Worm (Caenorhabditis elegans) whole organism, L3 larva: ENCODE results near the gene F15B9.8.

Source experiments
- R02D3.7 ChIP-seq: fragments of 150-350 bp; optimal IDR thresholded peaks from 2 replicates; lab custom pipeline; 2014; ENCODE audit warnings: missing biosample characterization, missing genetic modification characterization
- ZK546.5 ChIP-seq: sonication (generic microtip); optimal IDR thresholded peaks from 2 replicates; lab custom pipeline; 2017; ENCODE audit warnings: missing biosample characterization, missing genetic modification characterization
- aly-2 ChIP-seq: fragments of 150-350 bp; optimal IDR thresholded peaks from 2 replicates; lab custom pipeline; 2014; ENCODE audit warnings: missing biosample characterization, missing genetic modification characterization
- ama-1 ChIP-seq: fragments of 150-350 bp; optimal IDR thresholded peaks from 2 replicates; lab custom pipeline; 2018
- ceh-16 ChIP-seq: sonication (generic microtip); optimal IDR thresholded peaks from 2 replicates; lab custom pipeline; 2017; ENCODE audit warnings: missing biosample characterization, missing genetic modification characterization
- ceh-28 ChIP-seq: fragments of 150-350 bp; optimal IDR thresholded peaks from 2 replicates; lab custom pipeline; 2014; ENCODE audit warnings: missing biosample characterization, missing genetic modification reagents, missing genetic modification characterization
- ceh-82 ChIP-seq: fragments of 150-350 bp; optimal IDR thresholded peaks from 2 replicates; lab custom pipeline; 2014; ENCODE audit warnings: missing biosample characterization, missing genetic modification characterization
- ceh-9 ChIP-seq: sonication (generic microtip); optimal IDR thresholded peaks from 2 replicates; lab custom pipeline; 2018; ENCODE audit warnings: missing biosample characterization, missing genetic modification characterization
- daf-12 ChIP-seq: fragments of 150-350 bp; optimal IDR thresholded peaks from 2 replicates; lab custom pipeline; 2014; ENCODE audit warnings: missing biosample characterization, missing genetic modification reagents, missing genetic modification characterization
- egl-27 ChIP-seq: sonication (generic microtip); optimal IDR thresholded peaks from 4 replicates; lab custom pipeline; 2017; ENCODE audit warnings: missing biosample characterization, missing genetic modification reagents, missing genetic modification characterization
- egl-5 ChIP-seq: fragments of 150-350 bp; optimal IDR thresholded peaks from 2 replicates; lab custom pipeline; 2017; ENCODE audit warnings: missing biosample characterization, missing genetic modification reagents, missing genetic modification characterization, inconsistent platforms
- elt-1 ChIP-seq: fragments of 150-350 bp; optimal IDR thresholded peaks from 2 replicates; lab custom pipeline; 2014; ENCODE audit warnings: missing biosample characterization, missing genetic modification characterization
- elt-2 ChIP-seq: sonication (generic microtip); optimal IDR thresholded peaks from 2 replicates; lab custom pipeline; 2016; ENCODE audit warnings: missing genetic modification reagents, mild to moderate bottlenecking, missing genetic modification characterization, missing compliant biosample characterization
- elt-3 ChIP-seq, 3 experiments: fragments of 150-350 bp in 1 of 3; sonication (generic microtip) in 2 of 3; optimal IDR thresholded peaks; 2 replicates in 2 of 3; 4 replicates in 1 of 3; lab custom pipeline; 2014 to 2017; ENCODE audit warnings: missing biosample characterization in 3 of 3, missing genetic modification characterization in 3 of 3
- eor-1 ChIP-seq, 2 experiments: fragments of 150-350 bp; optimal IDR thresholded peaks; 2 replicates each; lab custom pipeline; 2014 to 2018; ENCODE audit warnings: missing biosample characterization in 2 of 2, missing genetic modification characterization in 2 of 2
- fkh-10 ChIP-seq: sonication (generic microtip); optimal IDR thresholded peaks from 2 replicates; lab custom pipeline; 2017; ENCODE audit warnings: missing biosample characterization, missing genetic modification reagents, missing genetic modification characterization
- fkh-2 ChIP-seq: fragments of 150-350 bp; optimal IDR thresholded peaks from 2 replicates; lab custom pipeline; 2014; ENCODE audit warnings: missing biosample characterization, missing genetic modification reagents, missing genetic modification characterization
- fos-1 ChIP-seq: fragments of 150-350 bp; optimal IDR thresholded peaks from 2 replicates; lab custom pipeline; 2014; ENCODE audit warnings: missing biosample characterization, missing genetic modification characterization
- hmg-11 ChIP-seq: sonication (generic microtip); optimal IDR thresholded peaks from 2 replicates; lab custom pipeline; 2016; ENCODE audit warnings: missing genetic modification characterization, missing compliant biosample characterization
- jun-1 ChIP-seq: fragments of 150-350 bp; optimal IDR thresholded peaks from 2 replicates; lab custom pipeline; 2014; ENCODE audit warnings: missing biosample characterization, missing genetic modification reagents, missing genetic modification characterization
- lin-15B ChIP-seq: fragments of 150-350 bp; optimal IDR thresholded peaks from 2 replicates; lab custom pipeline; 2014; ENCODE audit warnings: missing biosample characterization, missing genetic modification characterization
- lin-39 ChIP-seq: fragments of 150-350 bp; optimal IDR thresholded peaks from 2 replicates; lab custom pipeline; 2018; ENCODE audit warnings: missing biosample characterization, missing genetic modification reagents, missing genetic modification characterization
- lsy-12 ChIP-seq: sonication (generic microtip); optimal IDR thresholded peaks from 2 replicates; lab custom pipeline; 2016; ENCODE audit warnings: mild to moderate bottlenecking, missing genetic modification characterization, missing compliant biosample characterization
- mdl-1 ChIP-seq: fragments of 150-350 bp; optimal IDR thresholded peaks from 2 replicates; lab custom pipeline; 2014; ENCODE audit warnings: missing biosample characterization, missing genetic modification characterization
- mml-1 ChIP-seq: fragments of 150-350 bp; sonication (generic microtip); optimal IDR thresholded peaks from 3 replicates; lab custom pipeline; 2014; ENCODE audit warnings: missing biosample characterization, missing genetic modification characterization
- nfya-1 ChIP-seq: sonication (generic microtip); optimal IDR thresholded peaks from 2 replicates; lab custom pipeline; 2017; ENCODE audit warnings: missing genetic modification characterization, mild to moderate bottlenecking, missing compliant biosample characterization, antibody characterized with exemption, moderate library complexity; ENCODE audit not compliant: insufficient read depth
- nhr-11 ChIP-seq: fragments of 150-350 bp; optimal IDR thresholded peaks from 2 replicates; lab custom pipeline; 2014; ENCODE audit warnings: missing biosample characterization, missing genetic modification characterization
- nhr-12 ChIP-seq: fragments of 150-350 bp; optimal IDR thresholded peaks from 2 replicates; lab custom pipeline; 2014; ENCODE audit warnings: missing biosample characterization, missing genetic modification characterization
- nhr-23 ChIP-seq: fragments of 150-350 bp; optimal IDR thresholded peaks from 2 replicates; lab custom pipeline; 2014; ENCODE audit warnings: missing biosample characterization, missing genetic modification reagents, missing genetic modification characterization
- nhr-237 ChIP-seq: fragments of 150-350 bp; optimal IDR thresholded peaks from 2 replicates; lab custom pipeline; 2014; ENCODE audit warnings: missing biosample characterization, missing genetic modification characterization
- nhr-25 ChIP-seq: sonication (generic microtip); optimal IDR thresholded peaks from 2 replicates; lab custom pipeline; 2017; ENCODE audit warnings: missing biosample characterization, missing genetic modification characterization
- nhr-28 ChIP-seq: fragments of 150-350 bp; optimal IDR thresholded peaks from 2 replicates; lab custom pipeline; 2014; ENCODE audit warnings: missing biosample characterization, missing genetic modification characterization
- nhr-43 ChIP-seq: sonication (generic microtip); optimal IDR thresholded peaks from 2 replicates; lab custom pipeline; 2016; ENCODE audit warnings: mild to moderate bottlenecking, missing genetic modification characterization, missing compliant biosample characterization; ENCODE audit not compliant: poor library complexity, severe bottlenecking
- nhr-67 ChIP-seq: fragments of 150-350 bp; optimal IDR thresholded peaks from 2 replicates; lab custom pipeline; 2014; ENCODE audit warnings: missing biosample characterization, missing genetic modification characterization
- nhr-76 ChIP-seq: fragments of 150-350 bp; sonication (generic microtip); optimal IDR thresholded peaks from 5 replicates; lab custom pipeline; 2014; ENCODE audit warnings: missing biosample characterization, missing genetic modification characterization
- nhr-77 ChIP-seq: fragments of 150-350 bp; optimal IDR thresholded peaks from 2 replicates; lab custom pipeline; 2014; ENCODE audit warnings: missing biosample characterization, missing genetic modification characterization
- pha-4 ChIP-seq: fragments of 150-350 bp; optimal IDR thresholded peaks from 2 replicates; lab custom pipeline; 2014; ENCODE audit warnings: missing biosample characterization, missing genetic modification reagents, missing genetic modification characterization
- pqm-1 ChIP-seq: fragments of 150-350 bp; optimal IDR thresholded peaks from 2 replicates; lab custom pipeline; 2017; ENCODE audit warnings: missing biosample characterization, missing genetic modification characterization, inconsistent platforms
- sea-2 ChIP-seq: fragments of 150-350 bp; sonication (generic microtip); optimal IDR thresholded peaks from 4 replicates; lab custom pipeline; 2014; ENCODE audit warnings: missing biosample characterization, missing genetic modification reagents, missing genetic modification characterization
- skn-1 ChIP-seq: fragments of 150-350 bp; optimal IDR thresholded peaks from 2 replicates; lab custom pipeline; 2014; ENCODE audit warnings: missing biosample characterization, missing genetic modification characterization
- snpc-4 ChIP-seq: fragments of 150-350 bp; optimal IDR thresholded peaks from 2 replicates; lab custom pipeline; 2014; ENCODE audit warnings: missing biosample characterization, missing genetic modification characterization
- tbx-2 ChIP-seq: sonication (generic microtip); optimal IDR thresholded peaks from 2 replicates; lab custom pipeline; 2016; ENCODE audit warnings: mild to moderate bottlenecking, missing genetic modification characterization, missing compliant biosample characterization
- unc-39 ChIP-seq: sonication (generic microtip); optimal IDR thresholded peaks from 4 replicates; lab custom pipeline; 2017; ENCODE audit warnings: missing biosample characterization, missing genetic modification characterization
- unc-62 ChIP-seq: fragments of 150-350 bp; sonication (generic microtip); optimal IDR thresholded peaks from 4 replicates; lab custom pipeline; 2014; ENCODE audit warnings: missing biosample characterization, missing genetic modification reagents, missing genetic modification characterization
- zag-1 ChIP-seq: fragments of 150-350 bp; optimal IDR thresholded peaks from 2 replicates; lab custom pipeline; 2014; ENCODE audit warnings: missing biosample characterization, missing genetic modification characterization
- ztf-11 ChIP-seq: fragments of 150-350 bp; optimal IDR thresholded peaks from 2 replicates; lab custom pipeline; 2014; ENCODE audit warnings: missing biosample characterization, missing genetic modification characterization
- ztf-4 ChIP-seq: fragments of 150-350 bp; optimal IDR thresholded peaks from 2 replicates; lab custom pipeline; 2014; ENCODE audit warnings: missing biosample characterization, missing genetic modification characterization

F15B9.8 gene

DNA sequence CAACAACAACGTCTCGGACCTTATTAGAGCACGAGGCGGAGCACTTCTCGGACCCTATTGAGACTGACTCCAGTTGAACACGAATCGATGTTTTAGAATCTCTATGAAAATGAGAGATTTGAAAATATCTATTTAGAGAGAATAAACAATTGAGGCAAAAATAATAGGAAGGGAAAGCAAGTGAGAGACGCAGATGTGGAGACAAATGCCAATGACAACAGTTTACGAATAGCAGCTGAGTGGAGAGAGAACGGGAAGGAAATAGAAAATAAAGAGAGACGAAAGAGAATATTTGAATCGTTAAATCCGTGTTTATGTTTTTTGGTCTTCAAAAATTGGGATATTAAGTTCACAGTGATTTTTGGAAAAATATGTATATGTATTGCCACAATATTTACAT, 21.5 kb downstream of the F15B9.8 start:
- peak; percentile 25 for TF ChIP-seq elt-2 (tag; lab: Kevin White, UChicago)
- no peak for TF ChIP-seq daf-12 (tag; lab: Kevin White, UChicago)
- TF ChIP-seq snpc-4: no peak
- TF ChIP-seq hmg-11 (tag; lab: Kevin White, UChicago): no peak
- no peak for TF ChIP-seq egl-27 (tag; lab: Kevin White, UChicago)
- TF ChIP-seq R02D3.7: no peak
- TF ChIP-seq jun-1: no peak
- peak; percentile 58 for TF ChIP-seq nfya-1 (tag; lab: Kevin White, UChicago)
- TF ChIP-seq nhr-77: no peak
- no peak for TF ChIP-seq zag-1 (tag; lab: Kevin White, UChicago)
- TF ChIP-seq mdl-1 (tag; lab: Kevin White, UChicago): no peak
- TF ChIP-seq unc-62 (GFP tag; lab: Kevin White, UChicago): no peak
- TF ChIP-seq sea-2 (GFP tag; lab: Kevin White, UChicago): no peak
- TF ChIP-seq ama-1 (lab: Kevin White, UChicago): no peak
- TF ChIP-seq fkh-10 (GFP tag; lab: Kevin White, UChicago): no peak
- TF ChIP-seq nhr-11 (tag; lab: Kevin White, UChicago): no peak
- no peak for TF ChIP-seq nhr-67 (tag; lab: Kevin White, UChicago)
- no peak for TF ChIP-seq elt-3 (tag; optimal IDR thresholded peaks at IDR 0.05; lab: Kevin White, UChicago)
- no peak for TF ChIP-seq mml-1 (tag; lab: Kevin White, UChicago)
- TF ChIP-seq nhr-12 (tag; lab: Kevin White, UChicago): no peak
- no peak for TF ChIP-seq eor-1 (tag; optimal IDR thresholded peaks at IDR 0.05; lab: Kevin White, UChicago)
- no peak for TF ChIP-seq skn-1 (tag; lab: Kevin White, UChicago)
- no peak for TF ChIP-seq lsy-12 (tag; lab: Kevin White, UChicago)
- peak; percentile 14 for TF ChIP-seq ceh-28
- no peak for TF ChIP-seq tbx-2 (tag; lab: Kevin White, UChicago)
- TF ChIP-seq lin-15B (tag; lab: Kevin White, UChicago): no peak
- TF ChIP-seq pha-4 (tag; lab: Kevin White, UChicago): peak; percentile 2
- no peak for TF ChIP-seq nhr-28 (tag; lab: Kevin White, UChicago)
- TF ChIP-seq ceh-16: no peak
- TF ChIP-seq nhr-237 (tag; lab: Kevin White, UChicago): no peak
- no peak for TF ChIP-seq ztf-11 (tag; lab: Kevin White, UChicago)
- TF ChIP-seq fkh-2: no peak
- TF ChIP-seq nhr-76: no peak
- TF ChIP-seq nhr-25 (tag; lab: Kevin White, UChicago): peak; percentile 1
- peak; percentile 23 for TF ChIP-seq egl-5
- TF ChIP-seq ceh-9: no peak
- no peak for TF ChIP-seq elt-1 (tag; lab: Kevin White, UChicago)
- no peak for TF ChIP-seq fos-1
- TF ChIP-seq nhr-43: no peak
- TF ChIP-seq, all 47 proteins: peak for 6

DNA sequence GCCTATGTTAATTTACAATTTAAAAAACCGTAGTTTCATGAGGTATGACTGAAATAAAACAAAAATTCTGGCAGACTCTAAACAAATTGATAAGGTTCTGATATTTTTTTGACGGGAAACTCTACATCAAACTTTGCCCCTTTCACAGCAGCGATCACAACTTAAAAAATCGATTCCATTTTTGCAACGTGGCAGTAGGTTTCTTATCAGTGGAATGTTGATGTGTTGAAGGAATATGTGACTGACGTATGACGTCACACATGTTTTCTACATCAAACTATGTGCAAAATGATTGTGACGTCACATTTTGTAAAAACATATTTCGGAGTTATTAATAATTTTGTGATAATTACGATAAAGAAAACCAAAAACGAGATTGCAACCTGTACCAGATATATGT, 23.5 kb downstream of the F15B9.8 start:
- TF ChIP-seq ZK546.5 (tag; lab: Kevin White, UChicago) (no peak), daf-12 (tag; lab: Kevin White, UChicago) (no peak), nhr-28 (tag; lab: Kevin White, UChicago) (no peak), aly-2 (tag; lab: Kevin White, UChicago) (no peak), nhr-77 (no peak), pha-4 (tag; lab: Kevin White, UChicago) (peak; percentile 15), eor-1 (tag; optimal IDR thresholded peaks at IDR 0.05; lab: Kevin White, UChicago) (no peak), nhr-23 (tag; lab: Kevin White, UChicago) (no peak), elt-3 (tag; optimal IDR thresholded peaks at IDR 0.05; lab: Kevin White, UChicago) (no peak), ceh-82 (tag; lab: Kevin White, UChicago) (no peak), lin-39 (tag; lab: Kevin White, UChicago) (no peak), zag-1 (tag; lab: Kevin White, UChicago) (no peak), nhr-12 (tag; lab: Kevin White, UChicago) (no peak), mml-1 (tag; lab: Kevin White, UChicago) (no peak), jun-1 (peak; percentile 26), ztf-4 (tag; lab: Kevin White, UChicago) (no peak), nhr-11 (tag; lab: Kevin White, UChicago) (no peak), R02D3.7 (no peak), elt-2 (tag; lab: Kevin White, UChicago) (peak; percentile 91), ceh-16 (no peak), pqm-1 (tag; lab: Kevin White, UChicago) (peak; percentile 70), sea-2 (GFP tag; lab: Kevin White, UChicago) (no peak), fkh-10 (GFP tag; lab: Kevin White, UChicago) (no peak), ztf-11 (tag; lab: Kevin White, UChicago) (no peak), skn-1 (tag; lab: Kevin White, UChicago) (no peak), ceh-28 (peak; percentile 22), tbx-2 (tag; lab: Kevin White, UChicago) (no peak), mdl-1 (tag; lab: Kevin White, UChicago) (no peak), nhr-67 (tag; lab: Kevin White, UChicago) (no peak), elt-1 (tag; lab: Kevin White, UChicago) (no peak), lin-15B (tag; lab: Kevin White, UChicago) (no peak), ama-1 (lab: Kevin White, UChicago) (no peak), egl-27 (tag; lab: Kevin White, UChicago) (no peak), ceh-9 (no peak), unc-39 (tag; lab: Kevin White, UChicago) (no peak), nhr-25 (tag; lab: Kevin White, UChicago) (no peak)
